Worm (Caenorhabditis elegans): ENCODE data around the gene Y66D12A.16.

DNA sequence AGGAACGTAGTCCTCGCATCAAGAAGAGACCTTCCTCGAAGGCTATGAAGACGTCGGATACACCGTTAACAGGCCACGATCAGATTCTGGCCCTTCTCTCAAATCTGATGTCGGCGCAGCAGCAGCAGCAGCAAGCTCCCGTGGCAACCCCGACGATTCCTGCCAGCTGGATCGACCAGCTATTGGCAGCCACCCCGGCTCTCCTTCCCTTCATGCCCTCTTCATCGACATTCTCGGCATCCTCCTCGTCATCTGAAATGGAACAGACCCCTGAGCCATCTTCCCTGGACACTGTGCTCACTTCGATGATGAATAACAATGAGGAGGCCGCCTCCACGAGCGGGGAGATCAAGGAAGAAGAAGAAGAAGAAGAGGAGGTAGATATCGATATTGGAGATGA lies 38.2 kb downstream of the Y66D12A.16 start:
- no peak for TF ChIP-seq W03F9.2 (tag; optimal IDR thresholded peaks at IDR 0.05)
- TF ChIP-seq him-1 (tag; optimal IDR thresholded peaks at IDR 0.05): no peak
- TF ChIP-seq dao-5 (tag; optimal IDR thresholded peaks at IDR 0.05): no peak
